Worm (Caenorhabditis elegans): ENCODE results near the gene K09H11.15.

DNA sequence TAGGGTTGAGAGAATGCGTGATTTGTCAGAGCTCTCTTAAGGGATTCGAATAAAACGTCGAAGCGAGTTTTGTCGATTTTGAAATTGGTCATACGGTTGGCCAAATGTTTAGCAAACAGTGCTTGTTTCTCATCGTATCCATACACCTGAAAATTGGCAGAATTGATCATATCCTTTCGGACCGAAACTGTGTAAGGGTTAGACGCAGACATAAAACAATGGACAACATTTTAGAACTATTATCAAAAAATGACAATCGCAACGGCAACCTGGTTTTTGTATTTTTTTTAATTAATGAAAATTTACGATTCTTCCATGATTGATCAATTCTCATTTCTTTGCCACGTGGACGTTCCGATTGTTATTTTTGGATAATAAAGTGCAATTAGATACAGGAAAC is 43.5 kb upstream of the K09H11.15 start:
- TF ChIP-seq ama-1 (optimal IDR thresholded peaks at IDR 0.05) (no peak), ceh-13 (GFP tag; optimal IDR thresholded peaks at IDR 0.05) (no peak), scrt-1 (GFP tag; IDR thresholded peaks at IDR 0.05) (no peak), aly-1 (tag; optimal IDR thresholded peaks at IDR 0.05) (no peak), F13C5.2 (tag; optimal IDR thresholded peaks at IDR 0.05) (no peak), pes-1 (GFP tag; IDR thresholded peaks at IDR 0.05) (no peak), B0310.2 (tag; optimal IDR thresholded peaks at IDR 0.05) (no peak), flt-1 (GFP tag; IDR thresholded peaks at IDR 0.05) (no peak), ceh-36 (tag; optimal IDR thresholded peaks at IDR 0.05) (no peak), ets-7 (tag; optimal IDR thresholded peaks at IDR 0.05) (no peak), hmbx-1 (tag; optimal IDR thresholded peaks at IDR 0.05) (no peak), hmg-4 (GFP tag; optimal IDR thresholded peaks at IDR 0.05) (no peak)
